Fruit fly (Drosophila melanogaster): ENCODE measurements around the gene Cyp4ac3.

Cyp4ac3 gene

DNA sequence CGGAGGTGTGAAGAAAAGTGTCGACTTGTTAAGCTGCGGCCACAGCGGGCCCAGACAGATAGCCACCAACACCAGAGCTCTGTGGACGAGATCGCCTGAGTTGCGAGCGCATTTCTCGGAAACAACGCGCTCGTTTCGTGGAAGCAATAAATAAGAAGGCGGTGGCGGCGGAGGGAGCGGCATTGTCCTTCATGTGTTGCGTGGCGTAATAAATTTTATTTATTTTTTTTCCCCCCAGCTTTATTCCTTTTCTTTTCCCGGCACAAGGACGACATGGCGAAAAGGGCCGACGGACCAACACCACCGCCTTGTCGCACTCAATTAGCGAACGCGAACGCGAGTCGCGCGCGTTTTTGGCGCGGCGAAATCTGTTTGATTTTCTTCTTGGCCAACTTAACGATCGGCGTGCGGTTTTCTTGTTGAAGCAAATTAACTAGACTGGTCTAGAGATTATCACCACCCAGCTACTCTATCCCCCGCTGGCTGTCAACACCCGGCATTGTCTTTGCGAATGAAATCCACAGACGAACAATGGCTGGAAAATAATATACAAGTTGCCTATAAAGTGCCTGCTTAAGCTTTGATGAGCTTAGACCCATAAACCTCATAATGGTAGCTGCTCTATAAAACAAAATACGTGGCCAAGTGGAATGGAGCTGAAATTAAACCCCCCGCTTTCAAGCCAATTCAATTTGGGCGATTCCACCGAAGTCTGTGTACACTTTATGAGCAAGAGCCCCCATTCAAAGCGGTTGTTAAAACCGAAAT is 9.0 kb upstream of the Cyp4ac3 start:
- no peak for TF ChIP-seq noc (tag; optimal IDR thresholded peaks at IDR 0.05)

DNA sequence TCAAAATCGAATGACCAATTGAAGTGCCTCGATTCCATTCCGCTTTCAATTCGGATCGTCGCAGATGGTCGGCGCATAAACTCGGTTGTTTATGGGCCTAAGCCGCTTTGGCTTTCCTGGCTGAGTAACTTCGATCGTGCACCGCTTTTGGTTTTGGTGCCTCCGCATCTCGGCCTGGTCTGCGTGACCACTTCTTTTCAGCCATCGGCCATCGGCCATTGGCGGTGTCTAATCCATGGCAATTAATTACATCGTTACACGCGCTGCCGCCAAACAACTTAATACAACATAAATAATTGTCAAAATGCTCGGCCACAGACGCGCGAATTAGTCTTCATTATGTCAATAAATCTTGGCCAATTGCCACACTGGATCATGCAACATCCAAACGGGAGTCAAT is 8.0 kb upstream of the Cyp4ac3 start:
- no peak for TF ChIP-seq noc (tag; optimal IDR thresholded peaks at IDR 0.05)

DNA sequence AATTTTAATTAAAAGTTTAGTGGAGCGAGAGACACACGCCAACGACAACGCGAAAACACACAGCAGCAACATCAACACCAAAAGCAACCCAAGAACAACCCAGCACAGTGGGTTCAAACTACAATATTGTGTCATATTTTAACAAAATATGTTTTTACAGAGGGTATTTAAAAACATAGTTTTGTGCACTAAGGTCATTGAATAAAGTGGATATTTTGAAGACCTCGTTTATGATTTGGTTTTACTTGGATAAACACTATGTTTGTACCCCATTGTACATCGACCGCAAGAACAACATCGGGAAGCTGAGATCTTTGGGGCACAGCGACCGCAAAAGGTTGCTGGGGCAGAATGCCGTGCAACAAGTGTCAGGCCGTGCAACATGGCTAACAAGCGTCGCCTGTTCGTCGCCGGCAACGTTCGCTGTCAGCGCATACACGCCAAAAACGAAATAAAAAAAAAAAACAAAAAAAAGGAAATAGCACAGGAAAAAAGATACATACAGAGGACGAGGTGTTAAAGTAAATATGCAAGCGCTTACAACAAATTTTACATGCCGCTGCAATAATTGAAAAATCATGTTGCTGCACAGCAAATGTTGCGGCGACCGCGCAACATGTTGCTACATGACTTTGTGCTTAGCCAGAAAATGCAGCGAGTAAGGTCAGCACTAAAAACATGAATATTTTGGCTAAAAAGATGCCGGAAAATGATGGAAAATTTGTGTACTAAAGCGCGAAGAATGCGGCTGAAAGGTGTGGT is 6.9 kb upstream of the Cyp4ac3 start:
- no peak for TF ChIP-seq noc (tag; optimal IDR thresholded peaks at IDR 0.05)

DNA sequence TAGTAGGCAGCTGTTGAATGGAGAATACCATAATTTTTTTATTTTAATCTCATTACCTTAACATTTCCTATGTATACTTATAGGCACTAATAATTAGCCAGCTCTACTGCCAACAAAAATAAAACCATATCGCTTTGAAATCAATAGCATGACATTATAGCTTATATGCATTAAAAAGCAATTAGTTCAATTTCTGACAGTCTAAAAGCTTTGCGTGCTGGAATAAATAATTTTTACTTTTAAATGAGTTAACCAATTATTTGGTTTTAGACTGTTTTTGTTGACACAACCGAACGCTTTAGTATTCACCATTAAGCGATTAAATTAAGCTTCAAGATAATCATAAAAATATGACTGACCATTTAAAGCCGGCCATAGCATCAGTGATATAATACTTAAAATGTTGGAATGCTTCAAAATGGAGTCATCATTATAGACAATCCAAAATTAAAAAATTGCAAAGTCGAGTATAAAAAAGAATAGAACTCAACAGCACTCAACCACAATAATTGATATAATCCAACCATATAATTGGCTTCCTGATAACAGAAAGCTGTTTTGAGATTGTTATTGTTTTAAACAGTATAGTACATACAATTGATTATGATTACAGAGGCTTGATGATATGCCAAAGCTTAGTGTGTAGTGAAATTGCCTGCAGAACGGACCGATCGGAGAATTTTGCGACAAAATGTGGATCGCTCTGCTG is 4.8 kb upstream of the Cyp4ac3 start, which contains the start of gene Cyp4ac1:
Gene Cyp4ac1, plus strand, starts transcription at position 659 of the 709 bp plus-strand sequence.
- TF ChIP-seq noc (tag; optimal IDR thresholded peaks at IDR 0.05), result no peak

DNA sequence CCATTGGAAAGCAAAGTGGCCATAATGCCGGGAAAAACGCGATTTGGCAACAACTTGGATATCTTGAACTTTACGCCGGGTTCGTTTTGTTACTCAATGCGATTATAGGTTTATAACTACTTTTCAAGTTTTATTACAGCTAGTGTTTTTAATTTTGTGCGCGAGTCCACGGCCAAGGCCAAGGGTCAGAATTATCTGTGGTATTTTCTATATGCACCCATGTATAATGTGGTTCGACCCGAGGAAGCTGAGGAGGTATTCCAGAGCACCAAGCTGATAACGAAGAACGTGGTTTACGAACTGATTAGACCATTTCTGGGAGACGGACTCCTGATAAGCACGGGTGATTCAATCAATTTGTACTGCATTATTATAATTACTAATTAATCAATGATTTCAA is 4.1 kb upstream of the Cyp4ac3 start:
- TF ChIP-seq noc (tag; optimal IDR thresholded peaks at IDR 0.05), result no peak

DNA sequence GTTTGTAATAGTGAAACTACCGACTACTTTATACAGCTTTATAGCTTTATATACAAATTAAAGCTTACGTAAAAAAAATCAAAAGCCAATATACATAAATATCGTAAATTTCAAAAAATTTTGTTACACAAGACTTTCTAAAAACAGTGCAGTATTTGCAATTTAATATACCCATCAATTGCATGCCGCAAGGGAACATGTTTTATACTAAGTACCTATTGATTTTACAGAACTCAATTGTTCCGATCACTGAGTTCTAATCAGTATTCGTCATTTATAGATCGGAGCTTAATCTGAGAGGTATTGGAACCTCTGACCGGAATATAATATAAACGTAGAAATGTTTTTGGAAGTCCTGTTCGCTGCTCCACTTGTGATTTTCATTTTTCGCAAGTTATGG is 2.2 kb upstream of the Cyp4ac3 start, which contains the start of gene Cyp4ac2:
Gene Cyp4ac2, plus strand, starts transcription at position 301 of the 400 bp plus-strand sequence.
- no peak for TF ChIP-seq noc (tag; optimal IDR thresholded peaks at IDR 0.05)

DNA sequence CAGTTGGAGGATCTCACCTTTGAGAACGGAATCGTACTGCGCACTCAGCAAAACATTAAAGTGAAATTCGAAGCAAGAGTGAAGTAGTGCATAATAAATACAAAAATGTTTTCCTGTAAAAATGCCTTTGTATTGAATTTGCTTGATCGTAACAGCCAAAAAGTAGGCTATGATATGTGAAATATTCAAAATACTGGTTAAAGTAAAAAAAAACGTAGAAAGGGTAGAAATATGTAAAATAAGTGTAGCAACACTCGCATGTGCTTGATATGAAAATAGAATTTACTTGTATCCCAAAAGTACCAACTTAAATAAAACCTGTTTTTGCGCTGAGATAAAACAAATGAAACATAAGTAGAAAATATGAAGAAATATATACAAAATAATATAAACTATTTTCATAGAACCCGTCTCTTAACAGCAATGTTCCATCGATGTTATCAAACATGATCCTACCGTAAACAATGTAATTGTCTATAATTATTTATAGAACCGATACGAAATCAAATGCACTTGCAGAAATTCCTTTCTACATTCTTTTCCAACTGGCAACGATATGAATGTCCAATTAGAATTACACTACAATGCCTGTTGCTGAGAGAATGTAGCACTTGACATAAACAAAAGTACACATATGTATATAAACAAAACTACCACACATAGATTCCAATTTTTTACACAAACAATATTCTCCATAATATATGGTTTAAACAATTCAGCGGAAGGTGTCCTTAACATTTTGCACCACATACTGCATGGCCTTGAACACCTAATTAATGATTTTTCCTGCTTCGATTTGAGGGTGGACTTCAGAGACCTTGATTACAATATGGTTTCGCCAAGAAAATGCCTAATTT is 2.1 kb downstream of the Cyp4ac3 start:
- no peak for TF ChIP-seq noc (tag; optimal IDR thresholded peaks at IDR 0.05)

DNA sequence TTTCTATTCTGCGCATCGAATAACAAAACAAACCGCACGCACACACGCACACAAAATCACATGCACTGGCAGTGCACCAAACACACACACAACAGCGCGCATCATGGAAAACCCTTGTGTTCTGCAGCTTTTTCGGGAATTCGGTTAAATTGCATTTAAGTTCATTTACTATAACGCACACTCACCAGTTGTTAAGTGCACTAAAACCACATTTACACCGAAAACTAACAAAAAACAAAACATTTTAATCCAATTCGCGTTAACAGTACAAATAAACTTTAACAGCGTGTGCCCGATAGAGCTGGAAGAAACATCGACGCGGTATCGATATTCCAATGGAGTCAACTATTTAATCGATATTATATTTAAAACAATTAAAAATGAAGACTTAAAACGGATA is 2.8 kb downstream of the Cyp4ac3 start, which contains the start of gene tkv:
Gene tkv, minus strand, starts transcription at position 304 of the 400 bp plus-strand sequence.
- no peak for TF ChIP-seq noc (tag; optimal IDR thresholded peaks at IDR 0.05)

DNA sequence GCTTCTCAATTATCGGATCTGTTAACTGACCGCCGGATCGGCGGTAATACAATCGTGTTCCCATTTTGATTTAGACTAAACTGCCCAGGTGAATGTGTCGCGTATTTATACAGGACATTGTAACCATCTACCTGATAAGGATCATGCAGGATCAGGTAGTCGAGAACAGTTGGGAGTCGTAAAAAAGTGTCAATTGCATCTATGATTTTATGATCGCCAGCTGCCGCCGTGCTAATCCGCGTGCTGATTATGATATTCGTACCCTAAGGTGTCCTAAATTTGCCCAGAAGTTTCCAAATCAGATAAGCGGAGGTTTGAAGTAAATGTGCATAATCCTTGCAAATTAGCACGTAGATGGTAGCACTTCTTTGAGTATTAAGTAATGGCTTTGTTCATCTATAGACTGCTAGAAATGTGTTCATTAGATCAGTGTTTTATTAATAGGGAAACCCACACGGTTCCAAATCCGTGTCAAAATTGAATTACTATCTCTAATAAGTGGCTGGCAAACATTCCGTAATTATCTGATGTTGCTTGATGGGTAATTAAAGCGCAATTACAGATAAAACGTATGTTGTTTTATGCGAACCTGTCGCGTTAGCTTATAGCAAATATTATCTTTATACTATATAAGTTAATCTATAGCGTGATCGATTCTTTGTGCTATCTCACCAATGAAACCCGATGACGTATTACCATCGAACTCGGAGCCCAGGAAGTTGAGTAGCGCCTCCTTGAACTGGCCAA is 9.1 kb downstream of the Cyp4ac3 start:
- TF ChIP-seq noc (tag; optimal IDR thresholded peaks at IDR 0.05), result no peak

DNA sequence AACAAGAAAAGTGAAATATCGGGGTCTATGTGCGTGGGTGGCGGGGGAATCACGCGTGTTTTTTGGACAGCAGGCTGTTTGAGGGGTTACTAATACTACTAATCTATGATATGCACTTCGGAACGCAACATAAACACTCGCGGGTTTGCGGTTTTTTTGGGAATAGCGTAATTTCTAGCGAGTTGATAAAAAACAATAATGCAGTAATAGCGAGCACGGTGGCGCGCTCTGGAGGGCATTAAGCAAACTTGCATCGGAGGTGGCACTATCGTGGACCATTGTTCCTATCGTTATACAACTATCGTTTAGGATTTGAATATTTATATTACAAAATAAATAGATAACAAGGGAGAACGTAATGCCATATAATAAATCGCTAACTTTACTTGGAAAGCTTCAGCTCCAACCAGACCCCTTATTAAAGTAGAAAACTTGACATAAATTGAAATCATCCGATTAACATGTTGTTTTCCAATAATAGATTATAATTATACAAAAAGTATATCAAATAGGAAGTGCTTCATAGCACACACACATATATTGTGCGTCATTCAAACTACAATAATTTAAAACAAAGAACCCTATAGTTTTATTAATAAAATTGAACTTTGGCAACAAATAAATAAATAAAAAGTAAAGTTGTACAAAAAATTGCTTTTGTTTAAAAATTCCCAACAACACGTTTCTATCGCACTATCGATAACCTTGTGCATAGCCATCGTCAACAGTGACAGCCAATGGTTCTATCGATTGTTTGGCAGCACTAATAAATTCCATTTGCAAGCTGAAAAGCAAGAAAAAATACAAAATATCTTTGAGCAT is 10.2 kb downstream of the Cyp4ac3 start, which contains the start of the genes Nin and Bub1:
Gene Nin, minus strand, starts transcription at position 240 of the 822 bp plus-strand sequence.
Gene Bub1, plus strand, starts transcription at position 557 of the 822 bp plus-strand sequence.
- TF ChIP-seq noc (tag; optimal IDR thresholded peaks at IDR 0.05), result no peak

DNA sequence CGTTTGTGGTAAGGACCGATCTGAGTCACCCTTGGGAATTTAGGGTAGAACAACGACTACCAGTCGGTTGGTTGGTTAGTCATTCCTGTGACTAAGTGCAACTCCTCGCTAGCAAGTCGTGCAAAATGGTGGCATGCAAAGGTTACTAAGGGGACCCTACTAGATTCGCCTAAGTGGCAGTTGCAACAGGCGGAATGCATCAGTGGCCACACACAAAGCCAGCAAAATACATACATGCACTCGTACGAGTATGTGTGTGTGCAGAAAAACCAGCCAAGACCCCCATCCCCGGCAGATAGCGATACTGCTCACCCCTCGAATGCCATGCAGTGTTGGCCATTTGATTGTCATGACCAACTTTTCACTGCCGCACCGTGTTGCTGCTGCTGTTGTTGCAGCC is 16.5 kb downstream of the Cyp4ac3 start:
- no peak for TF ChIP-seq noc (tag; optimal IDR thresholded peaks at IDR 0.05)

DNA sequence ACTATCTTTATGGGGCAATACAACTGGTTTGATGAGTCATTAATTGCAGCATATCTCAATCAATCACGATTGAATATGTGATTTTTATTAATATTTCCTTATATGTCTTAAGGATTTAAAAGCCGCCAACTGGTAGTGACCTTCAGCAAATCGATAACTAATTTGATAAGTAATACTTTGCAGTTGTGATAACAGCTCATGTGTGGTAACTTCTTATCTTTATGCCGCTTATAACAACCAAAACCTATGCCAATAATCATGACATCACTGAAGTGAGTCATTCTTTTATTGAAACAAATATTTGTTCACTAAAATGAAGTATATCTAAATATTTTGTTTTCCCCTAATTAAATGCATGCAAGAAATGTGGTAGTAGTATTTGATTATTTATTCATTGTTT is 17.6 kb downstream of the Cyp4ac3 start:
- no peak for TF ChIP-seq noc (tag; optimal IDR thresholded peaks at IDR 0.05)

DNA sequence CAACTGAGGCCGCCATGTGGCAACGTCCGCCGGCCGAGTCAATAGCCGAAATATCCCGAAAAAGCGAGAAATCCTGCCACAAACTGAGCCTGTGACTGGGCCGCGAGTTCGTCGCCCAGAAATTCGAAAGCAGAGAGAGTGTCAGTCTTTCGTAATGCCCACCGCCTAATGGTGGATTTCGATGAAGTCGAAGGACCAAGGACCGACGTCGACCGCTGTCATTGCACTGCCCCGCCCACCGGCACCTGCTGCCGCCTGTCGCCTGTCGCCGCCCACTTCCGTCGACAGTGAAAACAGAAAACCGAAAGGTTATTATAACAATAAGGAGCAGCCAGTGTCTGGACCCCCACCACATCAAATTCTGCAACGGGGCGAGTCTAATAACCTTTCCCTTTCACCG is 18.3 kb downstream of the Cyp4ac3 start:
- no peak for TF ChIP-seq noc (tag; optimal IDR thresholded peaks at IDR 0.05)
